Fruit fly (Drosophila melanogaster) whole organism, wandering third instar larva: ENCODE measurements around the gene CG4935.
A peak's percentile ranks its signal among the peaks of the same experiment; 100 is the strongest.

ENCODE experiments used
- Abd-B ChIP-seq: fragments of >200 bp; optimal IDR thresholded peaks from 2 replicates; lab custom pipeline; 2017; ENCODE audit warnings: missing biosample characterization, missing genetic modification characterization
- CG32264 ChIP-seq: fragments of 200-800 bp; sonication (Bioruptor generic); optimal IDR thresholded peaks from 2 replicates; lab custom pipeline; 2016; ENCODE audit warnings: missing biosample characterization, missing genetic modification characterization
- CG9705 ChIP-seq: fragments of 200-800 bp; sonication (Bioruptor generic); optimal IDR thresholded peaks from 2 replicates; lab custom pipeline; 2018; ENCODE audit warnings: missing biosample characterization, mild to moderate bottlenecking, missing genetic modification characterization
- CrebA ChIP-seq: fragments of 200-800 bp; sonication (Bioruptor generic); optimal IDR thresholded peaks from 2 replicates; lab custom pipeline; 2016; ENCODE audit warnings: missing biosample characterization, mild to moderate bottlenecking, missing genetic modification characterization, borderline replicate concordance
- Dfd ChIP-seq: fragments of >200 bp; optimal IDR thresholded peaks from 2 replicates; lab custom pipeline; 2017; ENCODE audit warnings: missing biosample characterization, missing genetic modification characterization
- GATAd ChIP-seq: sonication (Bioruptor generic); optimal IDR thresholded peaks from 2 replicates; lab custom pipeline; 2016; ENCODE audit warnings: missing biosample characterization, missing genetic modification characterization
- HLH106 ChIP-seq: fragments of 200-800 bp; optimal IDR thresholded peaks from 3 replicates; lab custom pipeline; 2019; ENCODE audit warnings: missing biosample characterization, mild to moderate bottlenecking, missing genetic modification characterization, moderate library complexity
- Hnf4 ChIP-seq: fragments of 200-800 bp; sonication (Bioruptor generic); optimal IDR thresholded peaks from 2 replicates; lab custom pipeline; 2016; ENCODE audit warnings: missing biosample characterization, mild to moderate bottlenecking, missing genetic modification characterization
- Hr78 ChIP-seq: fragments of >200 bp; optimal IDR thresholded peaks from 2 replicates; lab custom pipeline; 2017; ENCODE audit warnings: missing biosample characterization, missing genetic modification characterization
- Hr83 ChIP-seq: fragments of 200-300 bp; sonication (Bioruptor generic); optimal IDR thresholded peaks from 2 replicates; lab custom pipeline; 2016; ENCODE audit warnings: missing biosample characterization, mild to moderate bottlenecking, missing genetic modification characterization, moderate library complexity; ENCODE audit not compliant: poor library complexity, severe bottlenecking
- Jra ChIP-seq: sonication (Bioruptor generic); optimal IDR thresholded peaks from 2 replicates; lab custom pipeline; 2016; ENCODE audit warnings: missing biosample characterization, missing genetic modification characterization
- Mio ChIP-seq: sonication (Bioruptor generic); optimal IDR thresholded peaks from 2 replicates; lab custom pipeline; 2016; ENCODE audit warnings: missing biosample characterization, missing genetic modification characterization
- N ChIP-seq: fragments of >200 bp; optimal IDR thresholded peaks from 2 replicates; lab custom pipeline; 2018; ENCODE audit warnings: missing biosample characterization, missing external identifiers, missing genetic modification characterization
- OdsH ChIP-seq: fragments of 200-800 bp; sonication (Bioruptor generic); optimal IDR thresholded peaks from 2 replicates; lab custom pipeline; 2016; ENCODE audit warnings: missing biosample characterization, mild to moderate bottlenecking, missing genetic modification characterization
- Rel ChIP-seq, 2 experiments: fragments of 200-800 bp; sonication (Bioruptor generic) in 1 of 2; optimal IDR thresholded peaks; 2 replicates in 1 of 2; 3 replicates in 1 of 2; lab custom pipeline; 2016 to 2019; ENCODE audit warnings: mild to moderate bottlenecking in 2 of 2, missing biosample characterization in 2 of 2, missing genetic modification characterization in 2 of 2, moderate library complexity in 1 of 2
- Sp1 ChIP-seq: fragments of 200-800 bp; sonication (Bioruptor generic); optimal IDR thresholded peaks from 3 replicates; lab custom pipeline; 2019; ENCODE audit warnings: missing biosample characterization, mild to moderate bottlenecking, missing genetic modification characterization, moderate library complexity
- Vsx2 ChIP-seq: fragments of 200-300, 225-300 bp; sonication (Bioruptor generic); optimal IDR thresholded peaks from 2 replicates; lab custom pipeline; 2018; ENCODE audit warnings: missing biosample characterization, missing genetic modification characterization; ENCODE audit not compliant: partially characterized antibody
- br ChIP-seq: fragments of 200-800 bp; sonication (Bioruptor generic); optimal IDR thresholded peaks from 2 replicates; lab custom pipeline; 2016; ENCODE audit warnings: missing biosample characterization, missing genetic modification characterization
- brk ChIP-seq: fragments of 200-800 bp; sonication (Bioruptor generic); optimal IDR thresholded peaks from 2 replicates; lab custom pipeline; 2016; ENCODE audit warnings: missing biosample characterization, mild to moderate bottlenecking, missing genetic modification characterization
- dl ChIP-seq, 2 experiments: fragments of 175-275, 200-275 bp in 1 of 2; fragments of 200-275 bp in 1 of 2; sonication (Bioruptor generic); optimal IDR thresholded peaks; lab custom pipeline; 2018; ENCODE audit warnings: mild to moderate bottlenecking in 2 of 2, missing biosample characterization in 2 of 2, missing genetic modification characterization in 2 of 2, moderate library complexity in 2 of 2; ENCODE audit not compliant: partially characterized antibody in 2 of 2, insufficient read depth in 1 of 2
- dmrt93B ChIP-seq: fragments of 200-800 bp; sonication (Bioruptor generic); optimal IDR thresholded peaks from 2 replicates; lab custom pipeline; 2018; ENCODE audit warnings: missing biosample characterization, mild to moderate bottlenecking, missing genetic modification characterization
- dsf ChIP-seq: sonication (Bioruptor generic); optimal IDR thresholded peaks from 2 replicates; lab custom pipeline; 2016; ENCODE audit warnings: missing biosample characterization, missing genetic modification characterization, borderline replicate concordance
- ey ChIP-seq: fragments of 200-800 bp; sonication (Bioruptor generic); optimal IDR thresholded peaks from 2 replicates; lab custom pipeline; 2016; ENCODE audit warnings: missing biosample characterization, missing genetic modification characterization
- foxo ChIP-seq, 2 experiments: fragments of 200-800 bp; sonication (Bioruptor generic); optimal IDR thresholded peaks; 2 replicates in 1 of 2; 3 replicates in 1 of 2; lab custom pipeline; 2016 to 2017; ENCODE audit warnings: missing biosample characterization in 2 of 2, missing genetic modification characterization in 2 of 2
- fru ChIP-seq: fragments of 200-800 bp; sonication (Bioruptor generic); optimal IDR thresholded peaks from 3 replicates; lab custom pipeline; 2016; ENCODE audit warnings: missing biosample characterization, mild to moderate bottlenecking, missing genetic modification characterization
- h ChIP-seq: fragments of 200-800 bp; sonication (Bioruptor generic); optimal IDR thresholded peaks from 3 replicates; lab custom pipeline; 2016; ENCODE audit warnings: missing biosample characterization, mild to moderate bottlenecking, missing genetic modification characterization
- jim ChIP-seq: fragments of 175-275, 200-325 bp; sonication (Bioruptor generic); optimal IDR thresholded peaks from 2 replicates; lab custom pipeline; 2016; ENCODE audit warnings: missing biosample characterization, mild to moderate bottlenecking, missing genetic modification characterization
- lola ChIP-seq: fragments of >200 bp; optimal IDR thresholded peaks from 2 replicates; lab custom pipeline; 2017; ENCODE audit warnings: missing biosample characterization, missing genetic modification characterization
- pan ChIP-seq: fragments of >200 bp; optimal IDR thresholded peaks from 2 replicates; lab custom pipeline; 2017
- psq ChIP-seq: fragments of 200-800 bp; sonication (Bioruptor generic); optimal IDR thresholded peaks from 3 replicates; lab custom pipeline; 2017; ENCODE audit warnings: missing biosample characterization, mild to moderate bottlenecking, missing genetic modification characterization, moderate library complexity
- rgr ChIP-seq: fragments of 200-800 bp; sonication (Bioruptor generic); optimal IDR thresholded peaks from 3 replicates; lab custom pipeline; 2016; ENCODE audit warnings: missing biosample characterization, mild to moderate bottlenecking, missing genetic modification characterization
- sage ChIP-seq: fragments of 200-800 bp; sonication (Bioruptor generic); optimal IDR thresholded peaks from 2 replicates; lab custom pipeline; 2016; ENCODE audit warnings: missing biosample characterization, mild to moderate bottlenecking, missing genetic modification characterization
- sv ChIP-seq: fragments of 200-800 bp; sonication (Bioruptor generic); optimal IDR thresholded peaks from 3 replicates; lab custom pipeline; 2016; ENCODE audit warnings: missing biosample characterization, missing genetic modification characterization
- tai ChIP-seq: sonication (Bioruptor generic); optimal IDR thresholded peaks from 2 replicates; lab custom pipeline; 2016; ENCODE audit warnings: missing biosample characterization, missing genetic modification characterization
- usp ChIP-seq: fragments of >200 bp; optimal IDR thresholded peaks from 2 replicates; lab custom pipeline; 2017; ENCODE audit warnings: missing biosample characterization, missing genetic modification characterization
- woc ChIP-seq: sonication (Bioruptor generic); optimal IDR thresholded peaks from 2 replicates; lab custom pipeline; 2016; ENCODE audit warnings: missing biosample characterization, mild to moderate bottlenecking, missing genetic modification characterization

Gene CG4935

dm6 chr2L:16272730-16273129, 10.8 kb downstream of the CG4935 start:
- TF ChIP-seq CG32264 (GFP tag; lab: Kevin White, UChicago) (peak; percentile 42), psq (GFP tag; lab: Kevin White, UChicago) (peak; percentile 13), Jra (GFP tag; lab: Kevin White, UChicago) (peak; percentile 36), lola (GFP tag; lab: Kevin White, UChicago) (no peak), GATAd (GFP tag; lab: Kevin White, UChicago) (no peak), Dfd (GFP tag; lab: Kevin White, UChicago) (no peak), br (GFP tag; lab: Kevin White, UChicago) (peak; percentile 67), brk (GFP tag; lab: Kevin White, UChicago) (peak; percentile 65), dmrt93B (peak; percentile 18), CG9705 (GFP tag; lab: Kevin White, UChicago) (no peak), CrebA (GFP tag; lab: Kevin White, UChicago) (peak; percentile 26), sv (GFP tag; lab: Kevin White, UChicago) (no peak), HLH106 (peak; percentile 22), Mio (GFP tag; lab: Kevin White, UChicago) (no peak), pan (lab: Kevin White, UChicago) (no peak), dl (GFP tag; optimal IDR thresholded peaks at IDR 0.05; lab: Kevin White, UChicago; ENCODE audit: insufficient read depth in 1 of 2, partially characterized antibody in 2 of 2) (no peak), OdsH (GFP tag; lab: Kevin White, UChicago) (peak; percentile 57), woc (no peak), Hr83 (GFP tag; lab: Kevin White, UChicago) (peak; percentile 81), h (peak; percentile 86), Sp1 (GFP tag; lab: Kevin White, UChicago) (peak; percentile 14), rgr (GFP tag; lab: Kevin White, UChicago) (peak; percentile 67), Hr78 (GFP tag; lab: Kevin White, UChicago) (no peak), Abd-B (GFP tag; lab: Kevin White, UChicago) (no peak), tai (GFP tag; lab: Kevin White, UChicago) (peak; percentile 67), fru (GFP tag; lab: Kevin White, UChicago) (peak; percentile 48), jim (GFP tag; lab: Kevin White, UChicago) (peak; percentile 63), ey (GFP tag; lab: Kevin White, UChicago) (peak; percentile 31), foxo (GFP tag; optimal IDR thresholded peaks at IDR 0.05; lab: Kevin White, UChicago) (peak in 1 of 2 experiments; percentile 10), sage (peak; percentile 40), Rel (GFP tag; optimal IDR thresholded peaks at IDR 0.05; lab: Kevin White, UChicago) (no peak), Rel (tag; optimal IDR thresholded peaks at IDR 0.05; lab: Kevin White, UChicago) (peak; percentile 73), Vsx2 (GFP tag; lab: Kevin White, UChicago) (no peak), dsf (GFP tag; lab: Kevin White, UChicago) (no peak), N (no peak), Hnf4 (GFP tag; lab: Kevin White, UChicago) (peak; percentile 64)

dm6 chr2L:16273439-16273838, 11.5 kb downstream of the CG4935 start:
- TF ChIP-seq foxo (GFP tag; optimal IDR thresholded peaks at IDR 0.05; lab: Kevin White, UChicago) (no peak), Rel (GFP tag; optimal IDR thresholded peaks at IDR 0.05; lab: Kevin White, UChicago) (no peak), Rel (tag; optimal IDR thresholded peaks at IDR 0.05; lab: Kevin White, UChicago) (peak; percentile 5)
- TF ChIP-seq, all 38 proteins: peak for 1

dm6 chr2L:16274100-16274499, 12.2 kb downstream of the CG4935 start:
- TF ChIP-seq OdsH (GFP tag; lab: Kevin White, UChicago) (no peak), Hnf4 (GFP tag; lab: Kevin White, UChicago) (no peak), usp (GFP tag; lab: Kevin White, UChicago) (no peak), Vsx2 (GFP tag; lab: Kevin White, UChicago) (no peak)
